Fruit fly (Drosophila melanogaster) whole organism, prepupa: ENCODE data around the gene CG10035.
A peak's percentile ranks its signal among the peaks of the same experiment; 100 is the strongest.

Experiments used
- CG10631 ChIP-seq: fragments of 200-800 bp; sonication (Bioruptor generic); optimal IDR thresholded peaks from 2 replicates; lab custom pipeline; 2016; ENCODE audit warnings: missing biosample characterization, missing genetic modification characterization
- CG10669 ChIP-seq: fragments of 200-800 bp; sonication (Bioruptor generic); optimal IDR thresholded peaks from 3 replicates; lab custom pipeline; 2018; ENCODE audit warnings: missing biosample characterization, mild to moderate bottlenecking, missing genetic modification characterization, moderate library complexity
- CG11294 ChIP-seq: fragments of 200-800 bp; sonication (Bioruptor generic); IDR thresholded peaks from 2 replicates; pipeline ENCODE4 v1.3.6; 2022; ENCODE audit warnings: missing biosample characterization, missing genetic modification characterization
- CG11762 ChIP-seq: fragments of 200-800 bp; sonication (Bioruptor generic); optimal IDR thresholded peaks from 3 replicates; lab custom pipeline; 2016; ENCODE audit warnings: missing biosample characterization, missing genetic modification characterization; ENCODE audit not compliant: insufficient read depth
- CG11902 ChIP-seq: fragments of 200-800 bp; sonication (Bioruptor generic); optimal IDR thresholded peaks from 3 replicates; lab custom pipeline; 2016; ENCODE audit warnings: missing biosample characterization, missing genetic modification characterization
- CG15336 ChIP-seq: fragments of 200-800 bp; sonication (Bioruptor generic); IDR thresholded peaks from 2 replicates; pipeline ENCODE4 v1.3.6; 2022; ENCODE audit warnings: missing biosample characterization, missing genetic modification characterization
- CG1621 ChIP-seq: fragments of 200-800 bp; sonication (Bioruptor generic); optimal IDR thresholded peaks from 3 replicates; lab custom pipeline; 2018; ENCODE audit warnings: missing biosample characterization, mild to moderate bottlenecking, missing genetic modification characterization
- CG16779 ChIP-seq: fragments of 200-800 bp; sonication (Bioruptor generic); optimal IDR thresholded peaks from 3 replicates; lab custom pipeline; 2017; ENCODE audit warnings: missing biosample characterization, mild to moderate bottlenecking, missing genetic modification characterization
- CG31627 ChIP-seq: fragments of 200-800 bp; sonication (Bioruptor generic); optimal IDR thresholded peaks from 3 replicates; lab custom pipeline; 2016; ENCODE audit warnings: missing biosample characterization, missing genetic modification characterization
- CG32006 ChIP-seq: fragments of 200-800 bp; sonication (Bioruptor generic); optimal IDR thresholded peaks from 3 replicates; lab custom pipeline; 2017; ENCODE audit warnings: missing biosample characterization, mild to moderate bottlenecking, missing genetic modification characterization
- CG34406 ChIP-seq: fragments of 200-800 bp; sonication (Bioruptor generic); optimal IDR thresholded peaks from 3 replicates; lab custom pipeline; 2016; ENCODE audit warnings: missing biosample characterization, missing genetic modification characterization
- CG4318 ChIP-seq: fragments of 200-800 bp; sonication (Bioruptor generic); optimal IDR thresholded peaks from 3 replicates; lab custom pipeline; 2017; ENCODE audit warnings: missing biosample characterization, mild to moderate bottlenecking, missing genetic modification characterization
- CG6163 ChIP-seq: fragments of 200-800 bp; sonication (Bioruptor generic); IDR thresholded peaks from 3 replicates; pipeline ENCODE4 v1.3.6; 2022; ENCODE audit warnings: missing biosample characterization, missing genetic modification characterization
- CG6276 ChIP-seq: fragments of 200-800 bp; sonication (Bioruptor generic); optimal IDR thresholded peaks from 2 replicates; lab custom pipeline; 2017; ENCODE audit warnings: missing biosample characterization, mild to moderate bottlenecking, missing genetic modification characterization
- CG6792 ChIP-seq: fragments of 200-800 bp; sonication (Bioruptor generic); optimal IDR thresholded peaks from 3 replicates; lab custom pipeline; 2016; ENCODE audit warnings: missing biosample characterization, missing genetic modification characterization
- CG6808 ChIP-seq: fragments of 200-800 bp; sonication (Bioruptor generic); optimal IDR thresholded peaks from 3 replicates; lab custom pipeline; 2017; ENCODE audit warnings: missing biosample characterization, missing genetic modification characterization, mild to moderate bottlenecking, moderate library complexity, missing genetic modification reagents
- CG8632 ChIP-seq: fragments of 200-800 bp; sonication (Bioruptor generic); optimal IDR thresholded peaks from 3 replicates; lab custom pipeline; 2016; ENCODE audit warnings: missing biosample characterization, missing genetic modification characterization
- CG9139 ChIP-seq: fragments of 200-800 bp; sonication (Bioruptor generic); optimal IDR thresholded peaks from 3 replicates; lab custom pipeline; 2017; ENCODE audit warnings: missing biosample characterization, mild to moderate bottlenecking, missing genetic modification characterization
- Eip75B ChIP-seq: fragments of 200-800 bp; sonication (Bioruptor generic); optimal IDR thresholded peaks from 3 replicates; lab custom pipeline; 2016; ENCODE audit warnings: missing biosample characterization, missing genetic modification characterization
- Eip78C ChIP-seq: fragments of 200-800 bp; sonication (Bioruptor generic); peaks from one replicate; lab custom pipeline; 2016; ENCODE audit warnings: missing biosample characterization, missing genetic modification characterization
- Eip93F ChIP-seq: fragments of 200-800 bp; sonication (Bioruptor generic); optimal IDR thresholded peaks from 2 replicates; lab custom pipeline; 2016; ENCODE audit warnings: missing biosample characterization, mild to moderate bottlenecking, missing genetic modification characterization
- Gug ChIP-seq: fragments of 200-800 bp; sonication (Bioruptor generic); IDR thresholded peaks from 2 replicates; pipeline ENCODE4 v1.3.6; 2022; ENCODE audit warnings: missing biosample characterization, missing genetic modification characterization
- Hr38 ChIP-seq: sonication (Bioruptor generic); optimal IDR thresholded peaks from 2 replicates; lab custom pipeline; 2016; ENCODE audit warnings: missing biosample characterization, missing genetic modification characterization
- Hr39 ChIP-seq: fragments of 200-800 bp; sonication (Bioruptor generic); optimal IDR thresholded peaks from 2 replicates; lab custom pipeline; 2016; ENCODE audit warnings: missing biosample characterization, missing genetic modification characterization
- Hr4 ChIP-seq: fragments of 200-800 bp; sonication (Bioruptor generic); optimal IDR thresholded peaks from 3 replicates; lab custom pipeline; 2016; ENCODE audit warnings: missing biosample characterization, missing genetic modification characterization
- Lpt ChIP-seq: fragments of 200-800 bp; sonication (Bioruptor generic); optimal IDR thresholded peaks from 3 replicates; lab custom pipeline; 2016; ENCODE audit warnings: missing biosample characterization, missing genetic modification characterization
- Met ChIP-seq: fragments of 200-800 bp; sonication (Bioruptor generic); optimal IDR thresholded peaks from 3 replicates; lab custom pipeline; 2016; ENCODE audit warnings: missing biosample characterization, missing genetic modification characterization
- OdsH ChIP-seq: fragments of 200-800 bp; sonication (Bioruptor generic); optimal IDR thresholded peaks from 3 replicates; lab custom pipeline; 2016; ENCODE audit warnings: missing biosample characterization, missing genetic modification characterization
- Smox ChIP-seq: fragments of 200-800 bp; sonication (Bioruptor generic); optimal IDR thresholded peaks from 3 replicates; lab custom pipeline; 2016; ENCODE audit warnings: missing biosample characterization, missing genetic modification characterization
- Sox102F ChIP-seq: fragments of 200-800 bp; sonication (Bioruptor generic); optimal IDR thresholded peaks from 2 replicates; lab custom pipeline; 2016; ENCODE audit warnings: missing biosample characterization, mild to moderate bottlenecking, missing genetic modification characterization
- Sox14 ChIP-seq: fragments of 200-800 bp; sonication (Bioruptor generic); optimal IDR thresholded peaks from 3 replicates; lab custom pipeline; 2016; ENCODE audit warnings: missing biosample characterization, missing genetic modification characterization
- Sox15 ChIP-seq: fragments of 200-800 bp; sonication (Bioruptor generic); optimal IDR thresholded peaks from 3 replicates; lab custom pipeline; 2016; ENCODE audit warnings: missing biosample characterization, missing genetic modification characterization
- achi ChIP-seq: fragments of 200-800 bp; sonication (Bioruptor generic); optimal IDR thresholded peaks from 3 replicates; lab custom pipeline; 2016; ENCODE audit warnings: missing biosample characterization, missing genetic modification characterization
- acj6 ChIP-seq: fragments of 200-800 bp; sonication (Bioruptor generic); optimal IDR thresholded peaks from 3 replicates; lab custom pipeline; 2016; ENCODE audit warnings: missing biosample characterization, missing genetic modification characterization
- cyc ChIP-seq: fragments of 200-800 bp; sonication (Bioruptor generic); optimal IDR thresholded peaks from 3 replicates; lab custom pipeline; 2016; ENCODE audit warnings: missing biosample characterization, missing genetic modification characterization
- dac ChIP-seq: fragments of 200-800 bp; sonication (Bioruptor generic); optimal IDR thresholded peaks from 2 replicates; lab custom pipeline; 2017; ENCODE audit warnings: missing biosample characterization, mild to moderate bottlenecking, missing genetic modification characterization
- eg ChIP-seq: fragments of 200-800 bp; sonication (Bioruptor generic); IDR thresholded peaks from 3 replicates; pipeline ENCODE4 v1.3.6; 2022; ENCODE audit warnings: missing biosample characterization, missing genetic modification characterization
- esn ChIP-seq: fragments of 200-800 bp; sonication (Bioruptor generic); optimal IDR thresholded peaks from 2 replicates; lab custom pipeline; 2016; ENCODE audit warnings: missing biosample characterization, mild to moderate bottlenecking, missing genetic modification characterization, moderate library complexity
- fd59A ChIP-seq: fragments of 200-800 bp; sonication (Bioruptor generic); optimal IDR thresholded peaks from 2 replicates; lab custom pipeline; 2017; ENCODE audit warnings: missing biosample characterization, mild to moderate bottlenecking, missing genetic modification characterization, missing genetic modification reagents
- fd85E ChIP-seq: fragments of 200-800 bp; sonication (Bioruptor generic); optimal IDR thresholded peaks from 3 replicates; lab custom pipeline; 2016; ENCODE audit warnings: missing biosample characterization, missing genetic modification characterization
- fkh ChIP-seq: fragments of 200-800 bp; sonication (Bioruptor generic); optimal IDR thresholded peaks from 3 replicates; lab custom pipeline; 2017; ENCODE audit warnings: missing biosample characterization, mild to moderate bottlenecking, missing genetic modification characterization, moderate library complexity
- net ChIP-seq: fragments of 200-800 bp; sonication (Bioruptor generic); optimal IDR thresholded peaks from 3 replicates; lab custom pipeline; 2016; ENCODE audit warnings: missing biosample characterization, missing genetic modification characterization
- pdm3 ChIP-seq: fragments of 200-800 bp; sonication (Bioruptor generic); optimal IDR thresholded peaks from 3 replicates; lab custom pipeline; 2016; ENCODE audit warnings: missing biosample characterization, missing genetic modification characterization
- salr ChIP-seq, 2 experiments: fragments of 200-800 bp; sonication (Bioruptor generic); optimal IDR thresholded peaks; 3 replicates each; lab custom pipeline; 2016 to 2018; ENCODE audit warnings: missing biosample characterization in 2 of 2, missing genetic modification characterization in 2 of 2, mild to moderate bottlenecking in 1 of 2
- spab ChIP-seq: fragments of 200-800 bp; sonication (Bioruptor generic); optimal IDR thresholded peaks from 2 replicates; lab custom pipeline; 2017; ENCODE audit warnings: missing biosample characterization, mild to moderate bottlenecking, missing genetic modification characterization, missing genetic modification reagents
- ss ChIP-seq, 2 experiments: fragments of 200-800 bp; sonication (Bioruptor generic); optimal IDR thresholded peaks; 2 replicates in 1 of 2; 3 replicates in 1 of 2; lab custom pipeline; 2017 to 2018; ENCODE audit warnings: mild to moderate bottlenecking in 2 of 2, missing biosample characterization in 2 of 2, missing genetic modification characterization in 2 of 2, moderate library complexity in 1 of 2
- svp ChIP-seq: fragments of 200-800 bp; sonication (Bioruptor generic); peaks from one replicate; lab custom pipeline; 2016; ENCODE audit warnings: missing biosample characterization, missing genetic modification characterization
- topi ChIP-seq: fragments of 200-800 bp; sonication (Bioruptor generic); optimal IDR thresholded peaks from 3 replicates; lab custom pipeline; 2016; ENCODE audit warnings: missing biosample characterization, missing genetic modification characterization
- vri ChIP-seq: fragments of 200-800 bp; sonication (Bioruptor generic); optimal IDR thresholded peaks from 3 replicates; lab custom pipeline; 2016; ENCODE audit warnings: missing biosample characterization, mild to moderate bottlenecking, missing genetic modification characterization

The CG10035 gene

dm6 chr3R:12382563-12382962 is at the start of gene CG10035:
CG10035 (minus strand) TSS chr3R:12382691.
- TF ChIP-seq Hr38 (GFP tag; lab: Kevin White, UChicago) = no peak
- no peak for TF ChIP-seq acj6 (GFP tag; lab: Kevin White, UChicago)
- no peak for TF ChIP-seq CG9139 (GFP tag; lab: Kevin White, UChicago)
- TF ChIP-seq Smox = no peak
- TF ChIP-seq CG1621 (tag; lab: Kevin White, UChicago) = no peak
- no peak for TF ChIP-seq Hr4 (GFP tag; lab: Kevin White, UChicago)
- no peak for TF ChIP-seq achi
- no peak for TF ChIP-seq CG6792 (GFP tag; lab: Kevin White, UChicago)
- no peak for TF ChIP-seq CG34406
- no peak for TF ChIP-seq ss (GFP tag; optimal IDR thresholded peaks at IDR 0.05; lab: Kevin White, UChicago)
- no peak for TF ChIP-seq dac (GFP tag; lab: Kevin White, UChicago)
- TF ChIP-seq CG10669 (GFP tag; lab: Kevin White, UChicago) = no peak
- TF ChIP-seq spab (GFP tag; lab: Kevin White, UChicago) = no peak
- no peak for TF ChIP-seq Hr39
- no peak for TF ChIP-seq net (GFP tag; lab: Kevin White, UChicago)

dm6 chr3R:12431030-12431489 is 48.6 kb upstream of the CG10035 start, which contains the start of gene Prosalpha2:
Prosalpha2 (plus strand) TSS chr3R:12431321.
- TF ChIP-seq Hr38 (GFP tag; lab: Kevin White, UChicago) (no peak), Hr39 (no peak), vri (GFP tag; lab: Kevin White, UChicago) (no peak), CG10631 (GFP tag; lab: Kevin White, UChicago) (no peak), CG32006 (GFP tag; lab: Kevin White, UChicago) (no peak), ss (GFP tag; optimal IDR thresholded peaks at IDR 0.05; lab: Kevin White, UChicago) (no peak), Sox102F (GFP tag; lab: Kevin White, UChicago) (no peak), Sox14 (GFP tag; lab: Kevin White, UChicago) (peak; percentile 48), esn (GFP tag; lab: Kevin White, UChicago) (peak; percentile 22), dac (GFP tag; lab: Kevin White, UChicago) (no peak), OdsH (GFP tag; lab: Kevin White, UChicago) (no peak), CG6808 (GFP tag; lab: Kevin White, UChicago) (no peak), fkh (GFP tag; lab: Kevin White, UChicago) (no peak), CG6163 (GFP tag; lab: Robert Waterston, UW) (peak; percentile 40; the same call in 1 of the 3 replicates), CG6792 (GFP tag; lab: Kevin White, UChicago) (no peak), salr (GFP tag; optimal IDR thresholded peaks at IDR 0.05; lab: Kevin White, UChicago) (no peak), Lpt (GFP tag; lab: Kevin White, UChicago) (no peak), CG16779 (no peak), CG10669 (GFP tag; lab: Kevin White, UChicago) (no peak), topi (peak; percentile 29), Sox15 (no peak), eg (GFP tag; lab: Robert Waterston, UW) (no peak; the same call in 2 of the 3 replicates), CG15336 (no peak), fd59A (GFP tag; lab: Kevin White, UChicago) (no peak), CG4318 (GFP tag; lab: Kevin White, UChicago) (no peak), Gug (GFP tag; lab: Robert Waterston, UW) (0 out of 2 replicates have a peak, but pooled peaks have one; percentile 30), achi (no peak), CG8632 (GFP tag; lab: Kevin White, UChicago) (no peak), acj6 (GFP tag; lab: Kevin White, UChicago) (no peak), CG11294 (no peak), CG1621 (tag; lab: Kevin White, UChicago) (no peak), pdm3 (GFP tag; lab: Kevin White, UChicago) (no peak), CG6276 (GFP tag; lab: Kevin White, UChicago) (no peak), net (GFP tag; lab: Kevin White, UChicago) (no peak), Smox (no peak), CG11902 (GFP tag; lab: Kevin White, UChicago) (no peak), Met (GFP tag; lab: Kevin White, UChicago) (no peak), Eip75B (GFP tag; lab: Kevin White, UChicago) (no peak), cyc (GFP tag; lab: Kevin White, UChicago) (peak; percentile 23), Eip93F (GFP tag; lab: Kevin White, UChicago) (no peak), fd85E (GFP tag; lab: Kevin White, UChicago) (no peak), CG11762 (GFP tag; lab: Kevin White, UChicago) (no peak), Hr4 (GFP tag; lab: Kevin White, UChicago) (no peak), CG31627 (peak; percentile 19), svp (GFP tag; lab: Kevin White, UChicago) (no peak), Eip78C (GFP tag; lab: Kevin White, UChicago) (peak; percentile 77)
